Worm (Caenorhabditis elegans) whole organism, L4/young adult: ENCODE measurements around the gene ZK1251.3.

Source experiments
- W03F9.2 ChIP-seq: fragments of 150-350 bp; optimal IDR thresholded peaks from 2 replicates; lab custom pipeline; 2014; ENCODE audit warnings: missing biosample characterization, missing genetic modification characterization
- dao-5 ChIP-seq: sonication (generic microtip); optimal IDR thresholded peaks from 2 replicates; lab custom pipeline; 2016; ENCODE audit warnings: missing genotype, missing genetic modification characterization, moderate library complexity, missing compliant biosample characterization
- him-1 ChIP-seq: sonication (generic microtip); optimal IDR thresholded peaks from 2 replicates; lab custom pipeline; 2016; ENCODE audit warnings: missing genotype, missing genetic modification reagents, missing genetic modification characterization, missing compliant biosample characterization

- TF ChIP-seq him-1 (no peak), W03F9.2 (tag; lab: Kevin White, UChicago) (no peak), dao-5 (tag; lab: Kevin White, UChicago) (no peak)
Observed at ce11 chrIV:9692874-9693273, 9.4 kb downstream of the ZK1251.3 start, which contains the start of gene twk-9.
